Fruit fly (Drosophila melanogaster): ENCODE measurements around the gene mts.

dm6 chr2L:7872680-7873079 is 45.2 kb downstream of the mts start:
- TF ChIP-seq Rel (GFP tag; optimal IDR thresholded peaks at IDR 0.05) (no peak), Rel (tag; optimal IDR thresholded peaks at IDR 0.05) (peak; percentile 16), Dif (GFP tag; optimal IDR thresholded peaks at IDR 0.05; ENCODE audit: partially characterized antibody) (no peak), jim (GFP tag; optimal IDR thresholded peaks at IDR 0.05) (no peak), GATAd (GFP tag; optimal IDR thresholded peaks at IDR 0.05) (no peak), Mio (GFP tag; optimal IDR thresholded peaks at IDR 0.05) (no peak), woc (GFP tag; optimal IDR thresholded peaks at IDR 0.05) (no peak), psq (GFP tag; optimal IDR thresholded peaks at IDR 0.05) (no peak), pan (optimal IDR thresholded peaks at IDR 0.05) (no peak), Hr83 (GFP tag; optimal IDR thresholded peaks at IDR 0.05; ENCODE audit: poor library complexity, severe bottlenecking) (no peak), usp (GFP tag; optimal IDR thresholded peaks at IDR 0.05) (no peak), Hnf4 (GFP tag; optimal IDR thresholded peaks at IDR 0.05) (no peak), Abd-B (GFP tag; optimal IDR thresholded peaks at IDR 0.05) (no peak), ey (GFP tag; optimal IDR thresholded peaks at IDR 0.05) (no peak), Jra (GFP tag; optimal IDR thresholded peaks at IDR 0.05) (no peak)
